Fruit fly (Drosophila melanogaster): ENCODE results near the gene Had1.

Gene Had1

DNA sequence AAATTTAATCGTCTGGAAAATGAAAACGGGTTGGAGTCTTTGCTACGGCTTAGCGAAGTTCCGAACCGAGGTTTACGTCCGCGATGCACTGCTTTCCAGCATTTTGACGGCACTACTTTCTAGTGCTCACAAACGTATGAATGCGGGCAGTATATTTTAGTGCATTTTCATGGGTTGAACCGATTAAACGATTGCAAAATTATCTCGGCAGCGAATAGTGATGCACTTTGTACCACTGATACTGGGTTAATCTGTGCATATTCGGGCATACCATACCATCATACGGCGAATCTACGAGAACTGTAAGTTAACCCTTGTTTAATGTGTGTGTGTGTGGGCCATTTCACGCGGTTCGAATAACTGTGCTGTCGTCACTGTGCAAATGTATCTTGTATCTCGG is 37.7 kb downstream of the Had1 start, which contains the start of gene Mfe2 (continued):
- TF ChIP-seq CG14710 (tag; optimal IDR thresholded peaks at IDR 0.05): peak; percentile 72
- TF ChIP-seq E2f2 (GFP tag; IDR thresholded peaks at IDR 0.05): peak; percentile 61
- TF ChIP-seq CG12659 (GFP tag; optimal IDR thresholded peaks at IDR 0.05): peak; percentile 82
- no peak for TF ChIP-seq MTF-1 (GFP tag; optimal IDR thresholded peaks at IDR 0.05; ENCODE audit: borderline replicate concordance)
- TF ChIP-seq Hand (GFP tag; optimal IDR thresholded peaks at IDR 0.05): peak; percentile 14
- TF ChIP-seq Dll (GFP tag; IDR thresholded peaks at IDR 0.05; ENCODE audit: partially characterized antibody): peak; percentile 50; the same call in 3 of the 4 replicates
- peak; percentile 36; the same call in 1 of the 2 replicates for TF ChIP-seq Scr (GFP tag; IDR thresholded peaks at IDR 0.05; ENCODE audit: partially characterized antibody)
- TF ChIP-seq CG1832 (GFP tag; optimal IDR thresholded peaks at IDR 0.05): no peak
- peak; percentile 71 for TF ChIP-seq CG15479 (GFP tag; optimal IDR thresholded peaks at IDR 0.05)
- TF ChIP-seq sr (GFP tag; IDR thresholded peaks at IDR 0.05): peak; percentile 40; the same call in 1 of the 3 replicates
- no peak for TF ChIP-seq fd3F (GFP tag; optimal IDR thresholded peaks at IDR 0.05)
- TF ChIP-seq dysf (GFP tag; IDR thresholded peaks at IDR 0.05): no peak; the same call in 2 of the 3 replicates
- TF ChIP-seq croc (GFP tag; conservative IDR thresholded peaks at IDR 0.05): no peak
- no peak for TF ChIP-seq CG12219 (GFP tag; optimal IDR thresholded peaks at IDR 0.05)
- no peak for TF ChIP-seq CG18011 (GFP tag; optimal IDR thresholded peaks at IDR 0.05)
- peak; percentile 53 for TF ChIP-seq Hsf (GFP tag; optimal IDR thresholded peaks at IDR 0.05)
- no peak for TF ChIP-seq cas (GFP tag; IDR thresholded peaks at IDR 0.05)
- TF ChIP-seq Nf-YB (GFP tag; optimal IDR thresholded peaks at IDR 0.05): no peak
- TF ChIP-seq CG6175 (GFP tag; IDR thresholded peaks at IDR 0.05): 0 out of 3 replicates have a peak, but pooled peaks have one; percentile 11
- no peak for TF ChIP-seq Ssrp (tag; optimal IDR thresholded peaks at IDR 0.05)
- peak; percentile 62 for TF ChIP-seq CG12769 (tag; optimal IDR thresholded peaks at IDR 0.05)
- TF ChIP-seq CG10274 (GFP tag; optimal IDR thresholded peaks at IDR 0.05): no peak
- no peak for TF ChIP-seq odd (GFP tag; optimal IDR thresholded peaks at IDR 0.05)
- TF ChIP-seq CG17802 (tag; optimal IDR thresholded peaks at IDR 0.05): no peak
- 0 out of 2 replicates have a peak, but pooled peaks have one; percentile 27 for TF ChIP-seq ssp (GFP tag; IDR thresholded peaks at IDR 0.05)
- peak; percentile 79 for TF ChIP-seq CG33213 (GFP tag; optimal IDR thresholded peaks at IDR 0.05)
- peak; percentile 17 for TF ChIP-seq CG12942 (GFP tag; optimal IDR thresholded peaks at IDR 0.05)
- no peak for TF ChIP-seq gsb (GFP tag; IDR thresholded peaks at IDR 0.05)
- TF ChIP-seq Oli (tag; optimal IDR thresholded peaks at IDR 0.05): no peak
- no peak for TF ChIP-seq TFAM (GFP tag; optimal IDR thresholded peaks at IDR 0.05)
- TF ChIP-seq Hmx (GFP tag; optimal IDR thresholded peaks at IDR 0.05): no peak
- TF ChIP-seq CG4730 (GFP tag; IDR thresholded peaks at IDR 0.05): no peak
- peak; percentile 7 for TF ChIP-seq CG10147 (GFP tag; optimal IDR thresholded peaks at IDR 0.05)
- TF ChIP-seq CG6689 (GFP tag; IDR thresholded peaks at IDR 0.05): no peak
- TF ChIP-seq CG15514 (GFP tag; optimal IDR thresholded peaks at IDR 0.05): peak; percentile 86
- TF ChIP-seq HLH3B (GFP tag; IDR thresholded peaks at IDR 0.05): no peak
- peak; percentile 29 for TF ChIP-seq CG10654 (GFP tag; optimal IDR thresholded peaks at IDR 0.05)
- peak; percentile 62 for TF ChIP-seq CG9817 (tag; optimal IDR thresholded peaks at IDR 0.05)
- peak; percentile 41 for TF ChIP-seq CoRest (tag; optimal IDR thresholded peaks at IDR 0.05)
- peak; percentile 36; the same call in 1 of the 2 replicates for TF ChIP-seq sisA (GFP tag; IDR thresholded peaks at IDR 0.05)
- no peak for TF ChIP-seq CG16863 (GFP tag; optimal IDR thresholded peaks at IDR 0.05)
- peak; percentile 80 for TF ChIP-seq mam (GFP tag; optimal IDR thresholded peaks at IDR 0.05)
- peak; percentile 24; the same call in 1 of the 3 replicates for TF ChIP-seq H15 (GFP tag; IDR thresholded peaks at IDR 0.05)
- no peak for TF ChIP-seq CG14860 (GFP tag; IDR thresholded peaks at IDR 0.05; ENCODE audit: partially characterized antibody)
- TF ChIP-seq CG1529 (GFP tag; optimal IDR thresholded peaks at IDR 0.05): no peak
- TF ChIP-seq trh (GFP tag; optimal IDR thresholded peaks at IDR 0.05): no peak
- no peak for TF ChIP-seq CG3838 (GFP tag; optimal IDR thresholded peaks at IDR 0.05)
- peak; percentile 39 for TF ChIP-seq kay (GFP tag; optimal IDR thresholded peaks at IDR 0.05)
- no peak for TF ChIP-seq CG5953 (GFP tag; IDR thresholded peaks at IDR 0.05)
- TF ChIP-seq Awh (GFP tag; IDR thresholded peaks at IDR 0.05): no peak

Measured in whole organism, embryonic.